Fruit fly (Drosophila melanogaster): ENCODE data around the gene Naa40.
A peak's percentile ranks its signal among the peaks of the same experiment; 100 is the strongest.

Naa40 gene

dm6 chr3R:29771645-29772089 lies 46.9 kb upstream of the Naa40 start (continued):
- peak; percentile 89 for TF ChIP-seq kah (GFP tag; optimal IDR thresholded peaks at IDR 0.05)
- no peak for TF ChIP-seq pita (GFP tag; optimal IDR thresholded peaks at IDR 0.05)
- no peak for TF ChIP-seq zfh1 (GFP tag; IDR thresholded peaks at IDR 0.05)
- peak; percentile 13 for TF ChIP-seq CG2202 (tag; optimal IDR thresholded peaks at IDR 0.05)
- TF ChIP-seq Sry-β (GFP tag; optimal IDR thresholded peaks at IDR 0.05), result no peak
- peak; percentile 76 for TF ChIP-seq kni (GFP tag; optimal IDR thresholded peaks at IDR 0.05)
- TF ChIP-seq CG10267 (tag; optimal IDR thresholded peaks at IDR 0.05), result no peak
- no peak for TF ChIP-seq sug (tag; optimal IDR thresholded peaks at IDR 0.05)
- TF ChIP-seq E2f2 (GFP tag; IDR thresholded peaks at IDR 0.05), result peak; percentile 31; the same call in 1 of the 2 replicates
- TF ChIP-seq sim (GFP tag; IDR thresholded peaks at IDR 0.05), result 0 out of 2 replicates have a peak, but pooled peaks have one; percentile 12
- TF ChIP-seq CG18619 (GFP tag; optimal IDR thresholded peaks at IDR 0.05), result no peak
- TF ChIP-seq caup (GFP tag; optimal IDR thresholded peaks at IDR 0.05; ENCODE audit: severe bottlenecking), result no peak
- TF ChIP-seq stc (GFP tag; IDR thresholded peaks at IDR 0.05), result peak; percentile 50; the same call in 1 of the 2 replicates
- TF ChIP-seq Sox102F (GFP tag; optimal IDR thresholded peaks at IDR 0.05), result no peak
- TF ChIP-seq CG5953 (GFP tag; IDR thresholded peaks at IDR 0.05), result 0 out of 2 replicates have a peak, but pooled peaks have one; percentile 38
- no peak for TF ChIP-seq CG17361 (GFP tag; IDR thresholded peaks at IDR 0.05)
- no peak for TF ChIP-seq dmrt99B (tag; optimal IDR thresholded peaks at IDR 0.05)
- peak; percentile 59 for TF ChIP-seq Deaf1 (tag; optimal IDR thresholded peaks at IDR 0.05)
- no peak for TF ChIP-seq Blimp-1 (GFP tag; optimal IDR thresholded peaks at IDR 0.05)
- TF ChIP-seq wor (GFP tag; IDR thresholded peaks at IDR 0.05), result no peak
- peak; percentile 65 for TF ChIP-seq ATbp (GFP tag; optimal IDR thresholded peaks at IDR 0.05)
- TF ChIP-seq Opbp (GFP tag; IDR thresholded peaks at IDR 0.05; ENCODE audit: partially characterized antibody), result 0 out of 3 replicates have a peak, but pooled peaks have one; percentile 13
- TF ChIP-seq unpg (GFP tag; optimal IDR thresholded peaks at IDR 0.05), result no peak
- peak; percentile 69 for TF ChIP-seq CG13894 (tag; optimal IDR thresholded peaks at IDR 0.05)
- TF ChIP-seq sd (tag; optimal IDR thresholded peaks at IDR 0.05), result peak; percentile 95
- peak; percentile 55 for TF ChIP-seq Scr (GFP tag; IDR thresholded peaks at IDR 0.05; ENCODE audit: partially characterized antibody)
- no peak for TF ChIP-seq CG1832 (GFP tag; optimal IDR thresholded peaks at IDR 0.05)
- TF ChIP-seq CG12769 (tag; optimal IDR thresholded peaks at IDR 0.05), result peak; percentile 47
- TF ChIP-seq gsb-n (tag; optimal IDR thresholded peaks at IDR 0.05), result peak; percentile 18
- peak; percentile 63 for TF ChIP-seq pros (GFP tag; optimal IDR thresholded peaks at IDR 0.05)
- peak; percentile 44 for TF ChIP-seq Fer1 (GFP tag; optimal IDR thresholded peaks at IDR 0.05)
- peak; percentile 6 for TF ChIP-seq Nf-YC (tag; optimal IDR thresholded peaks at IDR 0.05)
- TF ChIP-seq Med (GFP tag), result peak; percentile 69
- peak; percentile 8 for TF ChIP-seq PHDP (tag; optimal IDR thresholded peaks at IDR 0.05)
- peak; percentile 30; the same call in 1 of the 2 replicates for TF ChIP-seq unc-4 (GFP tag; IDR thresholded peaks at IDR 0.05; ENCODE audit: partially characterized antibody)
- peak; percentile 99 for TF ChIP-seq chinmo (GFP tag; IDR thresholded peaks at IDR 0.05; ENCODE audit: partially characterized antibody)
- TF ChIP-seq CG34422 (GFP tag; IDR thresholded peaks at IDR 0.05), result peak; percentile 26; the same call in 1 of the 3 replicates
- peak; percentile 16 for TF ChIP-seq Hey (tag; optimal IDR thresholded peaks at IDR 0.05)
- TF ChIP-seq ci (GFP tag; IDR thresholded peaks at IDR 0.05), result peak; percentile 61; the same call in 2 of the 3 replicates
- peak; percentile 96 for TF ChIP-seq crol (GFP tag; IDR thresholded peaks at IDR 0.05)
- TF ChIP-seq CG15601 (tag; optimal IDR thresholded peaks at IDR 0.05), result peak; percentile 38
- TF ChIP-seq pho (GFP tag; optimal IDR thresholded peaks at IDR 0.05), result no peak
- no peak for TF ChIP-seq CG10147 (GFP tag; optimal IDR thresholded peaks at IDR 0.05)
- no peak for TF ChIP-seq ap (GFP tag; IDR thresholded peaks at IDR 0.05)
- no peak for TF ChIP-seq CG10654 (GFP tag; optimal IDR thresholded peaks at IDR 0.05)
- TF ChIP-seq CG13287 (GFP tag; IDR thresholded peaks at IDR 0.05; ENCODE audit: partially characterized antibody), result peak; percentile 68
- TF ChIP-seq CG4282 (GFP tag; optimal IDR thresholded peaks at IDR 0.05), result no peak
- TF ChIP-seq CG15514 (GFP tag; optimal IDR thresholded peaks at IDR 0.05), result no peak
- TF ChIP-seq Doc2 (GFP tag; IDR thresholded peaks at IDR 0.05), result no peak
